Fruit fly (Drosophila melanogaster): ENCODE results near the gene CG42692.

The CG42692 gene

dm6 chr2L:14011591-14012303 is 3.8 kb downstream of the CG42692 start (continued):
- peak; percentile 43; the same call in 1 of the 3 replicates for TF ChIP-seq dysf (GFP tag; IDR thresholded peaks at IDR 0.05)
- TF ChIP-seq prd (optimal IDR thresholded peaks at IDR 0.05), result no peak
- peak; percentile 43; the same call in 1 of the 3 replicates for TF ChIP-seq prd (GFP tag; IDR thresholded peaks at IDR 0.05)
- no peak for TF ChIP-seq Doc3 (GFP tag; IDR thresholded peaks at IDR 0.05; ENCODE audit: partially characterized antibody)
- peak; percentile 12 for TF ChIP-seq CG12659 (GFP tag; optimal IDR thresholded peaks at IDR 0.05)
- TF ChIP-seq CG30403 (GFP tag; optimal IDR thresholded peaks at IDR 0.05), result peak; percentile 25
- no peak for TF ChIP-seq pzg (GFP tag; optimal IDR thresholded peaks at IDR 0.05)
- TF ChIP-seq CG7357 (GFP tag; IDR thresholded peaks at IDR 0.05), result no peak
- no peak for TF ChIP-seq vnd (GFP tag; IDR thresholded peaks at IDR 0.05; ENCODE audit: partially characterized antibody)
- TF ChIP-seq D19B (GFP tag; optimal IDR thresholded peaks at IDR 0.05), result no peak
- no peak for TF ChIP-seq h (optimal IDR thresholded peaks at IDR 0.05)
- no peak for TF ChIP-seq MESR4 (GFP tag; optimal IDR thresholded peaks at IDR 0.05)
- no peak for TF ChIP-seq Ets97D (GFP tag; optimal IDR thresholded peaks at IDR 0.05)
- peak; percentile 54 for TF ChIP-seq Ets65A (GFP tag)
- no peak; the same call in 1 of the 2 replicates for TF ChIP-seq esg (GFP tag; conservative IDR thresholded peaks at IDR 0.05)
- TF ChIP-seq CG10654 (GFP tag; optimal IDR thresholded peaks at IDR 0.05), result no peak
- TF ChIP-seq CG16779 (GFP tag; IDR thresholded peaks at IDR 0.05), result no peak
- no peak for TF ChIP-seq lov (optimal IDR thresholded peaks at IDR 0.05)
- no peak for TF ChIP-seq lov (GFP tag; IDR thresholded peaks at IDR 0.05)
- TF ChIP-seq sens-2 (GFP tag; IDR thresholded peaks at IDR 0.05), result no peak
- no peak for TF ChIP-seq CG10959 (GFP tag; IDR thresholded peaks at IDR 0.05)
- TF ChIP-seq p53 (GFP tag; optimal IDR thresholded peaks at IDR 0.05), result no peak
- TF ChIP-seq C15 (GFP tag; IDR thresholded peaks at IDR 0.05), result no peak
- no peak for TF ChIP-seq sd (tag; optimal IDR thresholded peaks at IDR 0.05)
- no peak for TF ChIP-seq ewg (GFP tag; optimal IDR thresholded peaks at IDR 0.05)
- TF ChIP-seq vfl (GFP tag; optimal IDR thresholded peaks at IDR 0.05), result no peak
- TF ChIP-seq seq (GFP tag; IDR thresholded peaks at IDR 0.05), result no peak
- peak; percentile 3 for TF ChIP-seq tin (GFP tag; optimal IDR thresholded peaks at IDR 0.05)
- TF ChIP-seq CG14441 (GFP tag; IDR thresholded peaks at IDR 0.05), result no peak
- no peak for TF ChIP-seq Dp (GFP tag; optimal IDR thresholded peaks at IDR 0.05)
- no peak for TF ChIP-seq yki (optimal IDR thresholded peaks at IDR 0.05)
- TF ChIP-seq CG9817 (tag; optimal IDR thresholded peaks at IDR 0.05), result no peak
- TF ChIP-seq CG14710 (tag; optimal IDR thresholded peaks at IDR 0.05), result no peak
- TF ChIP-seq CG7745 (tag; optimal IDR thresholded peaks at IDR 0.05), result no peak
- no peak for TF ChIP-seq ap (GFP tag; IDR thresholded peaks at IDR 0.05)
- no peak for TF ChIP-seq fd3F (GFP tag; optimal IDR thresholded peaks at IDR 0.05)
- TF ChIP-seq CG13775 (GFP tag; optimal IDR thresholded peaks at IDR 0.05), result no peak
- peak; percentile 13 for TF ChIP-seq CG7987 (GFP tag; optimal IDR thresholded peaks at IDR 0.05)
- TF ChIP-seq CG16863 (GFP tag; optimal IDR thresholded peaks at IDR 0.05), result no peak
- TF ChIP-seq fu2 (GFP tag; optimal IDR thresholded peaks at IDR 0.05), result no peak
- no peak for TF ChIP-seq Tbp (GFP tag; optimal IDR thresholded peaks at IDR 0.05)
- TF ChIP-seq aop (GFP tag; IDR thresholded peaks at IDR 0.05), result no peak
- TF ChIP-seq scrt (GFP tag; optimal IDR thresholded peaks at IDR 0.05), result peak; percentile 27
- TF ChIP-seq H15 (GFP tag; IDR thresholded peaks at IDR 0.05), result no peak
- no peak for TF ChIP-seq jumu (GFP tag; optimal IDR thresholded peaks at IDR 0.05)
- TF ChIP-seq da (GFP tag; optimal IDR thresholded peaks at IDR 0.05), result no peak
- TF ChIP-seq E2f1 (GFP tag; IDR thresholded peaks at IDR 0.05), result peak; percentile 38; the same call in 1 of the 2 replicates
- peak; percentile 19; the same call in 1 of the 3 replicates for TF ChIP-seq B-H1 (GFP tag; IDR thresholded peaks at IDR 0.05)
- peak; percentile 4 for TF ChIP-seq Lhr (GFP tag; optimal IDR thresholded peaks at IDR 0.05)
- TF ChIP-seq CG15011 (GFP tag; optimal IDR thresholded peaks at IDR 0.05), result peak; percentile 21
- no peak for TF ChIP-seq mirr (GFP tag; optimal IDR thresholded peaks at IDR 0.05)
- TF ChIP-seq CG6765 (GFP tag; optimal IDR thresholded peaks at IDR 0.05), result no peak
